Worm (Caenorhabditis elegans) whole organism, L4 larva: ENCODE measurements around the gene henn-1.

Experiments
- Y105C5A.15 ChIP-seq: fragments of 200-800 bp; sonication (Bioruptor generic); IDR thresholded peaks from 2 replicates; pipeline ENCODE4 v1.3.6; 2022; ENCODE audit warnings: missing genetic modification characterization, missing compliant biosample characterization
- ama-1 ChIP-seq: fragments of 150-350 bp; optimal IDR thresholded peaks from 2 replicates; lab custom pipeline; 2014; ENCODE audit warnings: inconsistent platforms, mixed read lengths
- dpl-1 ChIP-seq: fragments of 150-350 bp; optimal IDR thresholded peaks from 2 replicates; lab custom pipeline; 2014; ENCODE audit warnings: missing biosample characterization, missing genetic modification reagents, missing genetic modification characterization
- egl-27 ChIP-seq: sonication (generic microtip); optimal IDR thresholded peaks from 3 replicates; lab custom pipeline; 2017; ENCODE audit warnings: missing biosample characterization, missing genetic modification reagents, missing genetic modification characterization
- nhr-237 ChIP-seq: sonication (generic microtip); optimal IDR thresholded peaks from 2 replicates; lab custom pipeline; 2017; ENCODE audit warnings: missing biosample characterization, missing genetic modification characterization
- nhr-28 ChIP-seq: fragments of 150-350 bp; optimal IDR thresholded peaks from 2 replicates; lab custom pipeline; 2014; ENCODE audit warnings: missing biosample characterization, missing genetic modification characterization
- pha-4 ChIP-seq, 2 experiments: fragments of 150-350 bp in 1 of 2; fragments of 200-800 bp in 1 of 2; sonication (Bioruptor generic) in 1 of 2; IDR thresholded peaks in 1 of 2; optimal IDR thresholded peaks in 1 of 2; 2 replicates each; pipeline versions ENCODE4 v1.3.6 to Lab custom; 2014 to 2022; ENCODE audit warnings: missing genetic modification characterization in 2 of 2, missing genetic modification reagents in 2 of 2, missing biosample characterization in 1 of 2, missing compliant biosample characterization in 1 of 2
- pqm-1 ChIP-seq: sonication (generic microtip); optimal IDR thresholded peaks from 2 replicates; lab custom pipeline; 2017; ENCODE audit warnings: missing biosample characterization, missing genetic modification characterization
- unc-130 ChIP-seq: sonication (generic microtip); optimal IDR thresholded peaks from 2 replicates; lab custom pipeline; 2016; ENCODE audit warnings: missing genetic modification reagents, missing genetic modification characterization, missing compliant biosample characterization

ce11 chrIII:8268296-8268695 lies 35.8 kb downstream of the henn-1 start, which contains the start of the genes F09G8.7 and crn-7:
- TF ChIP-seq nhr-237 (tag; lab: Kevin White, UChicago) (no peak), pha-4 (GFP tag; IDR thresholded peaks at IDR 0.05; lab: Robert Waterston, UW) (no peak), pha-4 (tag; optimal IDR thresholded peaks at IDR 0.05; lab: Kevin White, UChicago) (peak; percentile 45), ama-1 (no peak), dpl-1 (no peak), Y105C5A.15 (GFP tag; lab: Robert Waterston, UW) (no peak), egl-27 (tag; lab: Kevin White, UChicago) (no peak), pqm-1 (tag; lab: Kevin White, UChicago) (no peak), unc-130 (GFP tag; lab: Kevin White, UChicago) (no peak), nhr-28 (tag; lab: Kevin White, UChicago) (peak; percentile 51)
